Worm (Caenorhabditis elegans) whole organism, late embryonic: ENCODE data around the gene cgt-3.

Experiments used
- C38D4.7 ChIP-seq: fragments of 200-800 bp; sonication (Bioruptor generic); optimal IDR thresholded peaks from 2 replicates; lab custom pipeline; 2018; ENCODE audit warnings: mild to moderate bottlenecking, missing genetic modification characterization, moderate library complexity, missing compliant biosample characterization
- K02D7.2 ChIP-seq: sonication (generic microtip); optimal IDR thresholded peaks from 2 replicates; lab custom pipeline; 2017; ENCODE audit warnings: mild to moderate bottlenecking, missing genetic modification characterization, missing compliant biosample characterization
- Y22D7AL.16 ChIP-seq: sonication (generic microtip); optimal IDR thresholded peaks from 2 replicates; lab custom pipeline; 2016; ENCODE audit warnings: missing genetic modification characterization, missing compliant biosample characterization
- ahr-1 ChIP-seq: sonication (generic microtip); optimal IDR thresholded peaks from 2 replicates; lab custom pipeline; 2016; ENCODE audit warnings: missing genetic modification characterization, missing compliant biosample characterization
- ama-1 ChIP-seq: fragments of 150-350 bp; optimal IDR thresholded peaks from 2 replicates; lab custom pipeline; 2014
- ceh-14 ChIP-seq: sonication (generic microtip); optimal IDR thresholded peaks from 2 replicates; lab custom pipeline; 2016; ENCODE audit warnings: missing genotype, missing genetic modification characterization, missing compliant biosample characterization
- ceh-18 ChIP-seq: sonication (generic microtip); optimal IDR thresholded peaks from 2 replicates; lab custom pipeline; 2016; ENCODE audit warnings: missing genetic modification characterization, missing compliant biosample characterization
- ceh-19 ChIP-seq: fragments of 200-800 bp; sonication (Bioruptor generic); optimal IDR thresholded peaks from 2 replicates; lab custom pipeline; 2018; ENCODE audit warnings: mild to moderate bottlenecking, missing genetic modification characterization, missing compliant biosample characterization
- ceh-2 ChIP-seq: sonication (generic microtip); optimal IDR thresholded peaks from 2 replicates; lab custom pipeline; 2016; ENCODE audit warnings: missing genotype, missing genetic modification characterization, missing compliant biosample characterization
- ceh-22 ChIP-seq: sonication (generic microtip); optimal IDR thresholded peaks from 2 replicates; lab custom pipeline; 2017; ENCODE audit warnings: missing biosample characterization, missing genetic modification characterization
- ceh-30 ChIP-seq: fragments of 150-350 bp; optimal IDR thresholded peaks from 2 replicates; lab custom pipeline; 2014; ENCODE audit warnings: missing biosample characterization, missing genetic modification characterization
- ceh-45 ChIP-seq: fragments of 200-800 bp; sonication (Bioruptor generic); IDR thresholded peaks from 2 replicates; pipeline ENCODE4 v1.3.6; 2022; ENCODE audit warnings: missing genetic modification reagents, missing genetic modification characterization, missing compliant biosample characterization
- ceh-48 ChIP-seq: sonication (generic microtip); optimal IDR thresholded peaks from 2 replicates; lab custom pipeline; 2016; ENCODE audit warnings: missing genetic modification characterization, inconsistent platforms, missing compliant biosample characterization
- ceh-6 ChIP-seq: fragments of 200-800 bp; sonication (Bioruptor generic); optimal IDR thresholded peaks from 2 replicates; lab custom pipeline; 2018; ENCODE audit warnings: mild to moderate bottlenecking, missing genetic modification characterization, missing compliant biosample characterization
- ceh-9 ChIP-seq: sonication (generic microtip); optimal IDR thresholded peaks from 2 replicates; lab custom pipeline; 2016; ENCODE audit warnings: mild to moderate bottlenecking, missing genetic modification characterization, inconsistent platforms, missing compliant biosample characterization
- dve-1 ChIP-seq: sonication (generic microtip); optimal IDR thresholded peaks from 2 replicates; lab custom pipeline; 2017; ENCODE audit warnings: antibody characterized with exemption, mild to moderate bottlenecking, missing genetic modification characterization, missing compliant biosample characterization
- elt-4 ChIP-seq: sonication (generic microtip); optimal IDR thresholded peaks from 2 replicates; lab custom pipeline; 2016; ENCODE audit warnings: missing genetic modification characterization, missing compliant biosample characterization
- fkh-10 ChIP-seq: fragments of 150-350 bp; optimal IDR thresholded peaks from 2 replicates; lab custom pipeline; 2014; ENCODE audit warnings: missing biosample characterization, missing genetic modification reagents, missing genetic modification characterization
- hlh-30 ChIP-seq: sonication (generic microtip); optimal IDR thresholded peaks from 2 replicates; lab custom pipeline; 2017; ENCODE audit warnings: antibody characterized with exemption, missing genetic modification characterization, missing compliant biosample characterization; ENCODE audit not compliant: insufficient read depth
- madf-2 ChIP-seq: sonication (generic microtip); optimal IDR thresholded peaks from 2 replicates; lab custom pipeline; 2017; ENCODE audit warnings: missing genetic modification characterization, missing compliant biosample characterization
- mec-3 ChIP-seq: sonication (generic microtip); optimal IDR thresholded peaks from 2 replicates; lab custom pipeline; 2016; ENCODE audit warnings: borderline replicate concordance, missing genetic modification characterization, missing compliant biosample characterization
- nfya-1 ChIP-seq: sonication (generic microtip); optimal IDR thresholded peaks from 2 replicates; lab custom pipeline; 2017; ENCODE audit warnings: missing genetic modification characterization, mild to moderate bottlenecking, missing compliant biosample characterization, antibody characterized with exemption, moderate library complexity
- nhr-232 ChIP-seq: sonication (generic microtip); optimal IDR thresholded peaks from 2 replicates; lab custom pipeline; 2016; ENCODE audit warnings: missing genetic modification characterization, missing compliant biosample characterization
- odd-2 ChIP-seq: sonication (generic microtip); optimal IDR thresholded peaks from 2 replicates; lab custom pipeline; 2017; ENCODE audit warnings: antibody characterized with exemption, mild to moderate bottlenecking, missing genetic modification characterization, missing compliant biosample characterization
- pha-2 ChIP-seq: sonication (generic microtip); optimal IDR thresholded peaks from 2 replicates; lab custom pipeline; 2017; ENCODE audit warnings: mild to moderate bottlenecking, missing genetic modification characterization, missing compliant biosample characterization
- pha-4 ChIP-seq: fragments of 150-350 bp; optimal IDR thresholded peaks from 2 replicates; lab custom pipeline; 2018; ENCODE audit warnings: missing biosample characterization, missing genetic modification reagents, missing genetic modification characterization
- pqm-1 ChIP-seq: sonication (generic microtip); optimal IDR thresholded peaks from 2 replicates; lab custom pipeline; 2016; ENCODE audit warnings: missing genetic modification characterization, missing compliant biosample characterization
- ref-2 ChIP-seq: sonication (generic microtip); optimal IDR thresholded peaks from 2 replicates; lab custom pipeline; 2016; ENCODE audit warnings: missing genetic modification characterization, missing compliant biosample characterization
- rnt-1 ChIP-seq: sonication (generic microtip); optimal IDR thresholded peaks from 2 replicates; lab custom pipeline; 2016; ENCODE audit warnings: missing genetic modification characterization, missing compliant biosample characterization
- sdc-2 ChIP-seq: sonication (generic microtip); optimal IDR thresholded peaks from 2 replicates; lab custom pipeline; 2016; ENCODE audit warnings: missing genotype, missing genetic modification characterization, missing compliant biosample characterization
- tbx-2 ChIP-seq: sonication (generic microtip); optimal IDR thresholded peaks from 2 replicates; lab custom pipeline; 2016; ENCODE audit warnings: missing genetic modification characterization, missing compliant biosample characterization
- unc-42 ChIP-seq: sonication (generic microtip); optimal IDR thresholded peaks from 2 replicates; lab custom pipeline; 2016; ENCODE audit warnings: missing genotype, missing genetic modification characterization, missing compliant biosample characterization
- unc-86 ChIP-seq: sonication (generic microtip); optimal IDR thresholded peaks from 2 replicates; lab custom pipeline; 2016; ENCODE audit warnings: missing genetic modification characterization, missing compliant biosample characterization
- zip-5 ChIP-seq: sonication (generic microtip); optimal IDR thresholded peaks from 2 replicates; lab custom pipeline; 2016; ENCODE audit warnings: missing genetic modification characterization, missing compliant biosample characterization
- ztf-16 ChIP-seq: sonication (generic microtip); optimal IDR thresholded peaks from 2 replicates; lab custom pipeline; 2017; ENCODE audit warnings: missing genetic modification characterization, missing compliant biosample characterization

cgt-3 gene

DNA sequence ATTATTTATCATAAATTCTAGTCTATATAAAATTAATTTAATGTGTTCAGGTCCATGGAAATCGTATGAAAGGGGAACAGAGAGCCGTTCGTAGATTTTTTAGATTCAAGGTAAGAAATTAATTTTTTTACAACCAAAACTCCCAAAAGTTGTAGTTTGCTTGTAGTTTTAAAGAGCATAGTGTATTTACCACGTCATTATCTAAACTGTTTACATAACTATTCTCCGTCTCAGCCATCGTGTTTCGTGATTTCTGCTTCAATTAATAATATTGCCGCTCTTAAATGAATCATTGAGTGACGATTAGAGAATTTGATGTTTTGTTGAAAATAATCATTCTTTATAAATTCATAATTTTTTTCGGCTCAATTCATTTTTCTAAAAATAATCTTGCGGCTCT, at the start of gene cgt-3:
cgt-3 (plus strand) TSS at position 51 of the 400 bp plus-strand sequence.
- TF ChIP-seq mec-3 (tag; lab: Kevin White, UChicago) = no peak
- TF ChIP-seq fkh-10 (GFP tag; lab: Kevin White, UChicago) = no peak
- TF ChIP-seq elt-4 = no peak
- TF ChIP-seq dve-1 = no peak
- no peak for TF ChIP-seq pqm-1 (tag; lab: Kevin White, UChicago)
- no peak for TF ChIP-seq madf-2
- TF ChIP-seq Y22D7AL.16 = no peak
- no peak for TF ChIP-seq pha-4 (tag; lab: Kevin White, UChicago)
- TF ChIP-seq ceh-48 (tag; lab: Kevin White, UChicago) = no peak
- no peak for TF ChIP-seq C38D4.7 (GFP tag; lab: Kevin White, UChicago)
- TF ChIP-seq rnt-1 = no peak

DNA sequence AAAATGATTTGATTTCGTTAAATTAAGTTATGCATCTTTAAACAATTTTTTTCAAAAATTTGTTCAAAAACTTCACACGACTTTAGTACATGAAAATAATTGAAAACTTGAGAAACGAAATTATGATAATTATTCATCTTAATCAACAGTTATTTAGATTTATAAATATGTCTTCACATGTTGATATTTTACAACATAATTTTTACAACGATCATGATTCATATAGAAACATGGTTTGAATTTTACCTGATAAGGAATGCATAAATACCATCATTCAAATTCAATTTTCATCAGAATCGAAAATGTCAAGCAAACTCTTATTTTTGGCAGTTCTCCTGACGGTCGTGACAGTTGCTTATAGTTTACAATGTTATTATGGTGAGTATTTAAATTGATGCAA, 47.2 kb upstream of the cgt-3 start, which contains the start of gene tag-234:
tag-234 (plus strand) TSS at position 301 of the 400 bp plus-strand sequence.
- no peak for TF ChIP-seq ama-1 (lab: Kevin White, UChicago)
- no peak for TF ChIP-seq zip-5
- no peak for TF ChIP-seq pha-2 (tag; lab: Kevin White, UChicago)
- no peak for TF ChIP-seq ceh-45
- TF ChIP-seq ceh-22 (tag; lab: Kevin White, UChicago) = no peak
- no peak for TF ChIP-seq ztf-16 (tag; lab: Kevin White, UChicago)
- no peak for TF ChIP-seq hlh-30
- TF ChIP-seq rnt-1 = no peak
- no peak for TF ChIP-seq ceh-18
- no peak for TF ChIP-seq odd-2 (tag; lab: Kevin White, UChicago)
- TF ChIP-seq mec-3 (tag; lab: Kevin White, UChicago) = no peak
- no peak for TF ChIP-seq ceh-48 (tag; lab: Kevin White, UChicago)
- TF ChIP-seq unc-86 (tag; lab: Kevin White, UChicago) = no peak
- no peak for TF ChIP-seq ceh-30 (tag; lab: Kevin White, UChicago)
- no peak for TF ChIP-seq fkh-10 (GFP tag; lab: Kevin White, UChicago)
- no peak for TF ChIP-seq pqm-1 (tag; lab: Kevin White, UChicago)
- no peak for TF ChIP-seq tbx-2
- TF ChIP-seq ref-2 = no peak
- TF ChIP-seq K02D7.2 = no peak

DNA sequence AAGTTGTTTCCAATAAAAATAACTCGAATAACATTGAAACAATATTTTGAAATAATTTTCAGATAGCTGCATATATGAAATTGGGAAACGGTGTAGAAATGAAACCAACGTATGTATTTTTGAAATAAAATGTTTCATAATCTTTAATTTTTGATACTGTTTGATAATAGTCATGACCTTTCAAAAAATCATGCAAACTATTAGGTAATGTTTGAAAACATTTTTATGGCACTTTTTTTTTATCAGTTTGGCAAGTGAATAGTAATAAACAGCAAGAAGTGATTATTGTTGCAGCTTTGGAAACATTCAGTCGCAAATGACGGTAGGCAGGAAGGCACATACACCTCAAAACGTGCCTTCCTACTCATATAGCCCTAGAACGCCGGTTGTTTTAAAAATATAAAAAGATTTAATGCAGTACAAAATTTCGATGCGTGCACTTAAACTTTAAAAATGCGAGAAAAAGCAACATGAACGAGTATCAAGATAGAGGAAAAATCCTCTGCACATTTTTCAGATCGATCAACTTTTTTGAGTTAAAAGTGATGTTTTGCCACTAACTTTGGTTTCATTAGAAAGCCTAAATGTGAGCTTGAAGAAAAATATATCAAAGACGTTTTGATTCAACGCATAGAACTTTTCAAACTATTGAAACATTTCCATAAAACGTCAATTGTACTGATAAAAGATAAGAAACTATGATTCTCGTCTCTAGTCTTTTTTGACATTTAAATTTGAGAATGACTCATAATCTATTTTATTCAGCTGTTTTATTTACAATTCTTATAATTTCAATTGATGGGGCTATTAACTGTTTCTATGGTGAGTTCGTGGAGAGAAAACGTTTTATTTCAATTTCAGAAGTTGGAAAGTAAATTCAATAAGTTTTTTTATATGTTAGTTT, 45.5 kb upstream of the cgt-3 start, which contains the start of gene F55C12.19:
F55C12.19 (plus strand) TSS at position 735 of the 904 bp plus-strand sequence.
- no peak for TF ChIP-seq ceh-9 (tag; lab: Kevin White, UChicago)
- no peak for TF ChIP-seq ceh-6 (GFP tag; lab: Kevin White, UChicago)
- no peak for TF ChIP-seq ceh-14 (tag; lab: Kevin White, UChicago)
- no peak for TF ChIP-seq ama-1 (lab: Kevin White, UChicago)
- TF ChIP-seq unc-42 (tag; lab: Kevin White, UChicago) = no peak
- no peak for TF ChIP-seq nhr-232 (tag; lab: Kevin White, UChicago)
- no peak for TF ChIP-seq ceh-45
- TF ChIP-seq sdc-2 (tag; lab: Kevin White, UChicago) = no peak
- no peak for TF ChIP-seq ceh-2
- TF ChIP-seq mec-3 (tag; lab: Kevin White, UChicago) = no peak
- TF ChIP-seq ceh-19 (GFP tag; lab: Kevin White, UChicago) = no peak
- no peak for TF ChIP-seq ahr-1 (tag; lab: Kevin White, UChicago)

DNA sequence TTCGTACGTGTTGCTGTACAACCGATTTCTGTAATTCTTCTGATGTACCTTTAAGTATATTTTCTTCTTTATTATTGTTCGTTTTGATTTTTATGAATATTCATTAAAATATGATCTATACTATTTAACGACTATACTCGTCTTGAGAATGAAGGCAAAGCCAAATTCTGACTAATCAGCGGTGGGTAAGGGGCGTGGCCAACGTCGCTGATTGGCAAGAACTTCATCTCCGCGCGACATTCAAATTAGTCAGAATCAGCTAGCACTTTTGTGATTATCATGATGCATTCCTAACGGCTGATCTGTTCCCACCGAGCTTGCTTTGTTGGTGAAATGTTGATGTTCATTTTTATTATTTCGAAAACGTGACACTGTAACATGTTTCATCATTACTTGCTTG, 44.2 kb upstream of the cgt-3 start:
- TF ChIP-seq Y22D7AL.16 (no peak), nfya-1 (tag; lab: Kevin White, UChicago) (peak; percentile 75)
